Fruit fly (Drosophila melanogaster) whole organism, adult: ENCODE measurements around the gene okr.

ENCODE experiments used
- CG11617 ChIP-seq: fragments of 200-800 bp; sonication (Bioruptor generic); optimal IDR thresholded peaks from 2 replicates; lab custom pipeline; 2017; ENCODE audit warnings: mild to moderate bottlenecking, missing biosample characterization, missing genetic modification reagents, missing genetic modification characterization
- CG1620 ChIP-seq: fragments of 200-800 bp; sonication (Bioruptor generic); optimal IDR thresholded peaks from 2 replicates; lab custom pipeline; 2016; ENCODE audit warnings: missing biosample characterization, missing genetic modification characterization
- CG33017 ChIP-seq: fragments of 200-800 bp; sonication (Bioruptor generic); optimal IDR thresholded peaks from 2 replicates; lab custom pipeline; 2018; ENCODE audit warnings: missing biosample characterization, mild to moderate bottlenecking, missing genetic modification characterization, moderate library complexity
- CG5204 ChIP-seq: fragments of 200-800 bp; sonication (Bioruptor generic); optimal IDR thresholded peaks from 2 replicates; lab custom pipeline; 2016; ENCODE audit warnings: missing biosample characterization, missing genetic modification characterization
- CG7045 ChIP-seq: fragments of 200-800 bp; sonication (Bioruptor generic); optimal IDR thresholded peaks from 2 replicates; lab custom pipeline; 2017; ENCODE audit warnings: missing biosample characterization, mild to moderate bottlenecking, missing genetic modification characterization
- CG7101 ChIP-seq: fragments of 200-800 bp; sonication (Bioruptor generic); optimal IDR thresholded peaks from 2 replicates; lab custom pipeline; 2018; ENCODE audit warnings: missing biosample characterization, mild to moderate bottlenecking, missing genetic modification characterization, moderate library complexity
- Crg-1 ChIP-seq: fragments of 200-800 bp; sonication (Bioruptor generic); optimal IDR thresholded peaks from 2 replicates; lab custom pipeline; 2016; ENCODE audit warnings: missing biosample characterization, missing genetic modification characterization
- Hr96 ChIP-seq: fragments of 200-800 bp; sonication (Bioruptor generic); optimal IDR thresholded peaks from 2 replicates; lab custom pipeline; 2016; ENCODE audit warnings: missing biosample characterization, missing genetic modification characterization
- Mnt ChIP-seq: fragments of 200-800 bp; sonication (Bioruptor generic); optimal IDR thresholded peaks from 2 replicates; lab custom pipeline; 2016; ENCODE audit warnings: missing biosample characterization, mild to moderate bottlenecking, missing genetic modification characterization
- cic ChIP-seq: fragments of 200-800 bp; sonication (Bioruptor generic); optimal IDR thresholded peaks from 2 replicates; lab custom pipeline; 2017; ENCODE audit warnings: missing biosample characterization, mild to moderate bottlenecking, missing genetic modification characterization, moderate library complexity
- ovo ChIP-seq: fragments of 200-800 bp; sonication (Bioruptor generic); optimal IDR thresholded peaks from 2 replicates; lab custom pipeline; 2016; ENCODE audit warnings: missing biosample characterization, missing genetic modification characterization

DNA sequence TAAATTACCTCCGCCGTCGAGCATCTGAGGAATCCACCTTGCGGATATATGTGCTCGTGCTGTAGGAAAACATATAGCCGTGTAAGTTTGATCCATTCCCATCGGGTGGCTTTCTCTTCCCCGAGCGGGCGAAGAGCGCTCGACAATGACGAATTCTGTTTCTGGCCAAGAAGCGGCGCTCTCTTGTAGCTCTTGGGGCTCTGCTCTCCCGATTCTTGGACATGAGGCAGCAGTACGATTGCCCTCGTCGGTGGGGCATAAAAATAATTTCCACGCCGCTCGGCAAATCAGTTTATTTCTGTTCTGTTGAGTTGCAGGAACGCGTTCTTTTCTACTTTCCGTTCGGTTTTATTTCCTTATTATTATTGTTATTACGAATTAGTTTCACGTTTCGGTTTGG, 33.7 kb downstream of the okr start:
- TF ChIP-seq cic (GFP tag; lab: Kevin White, UChicago), result no peak
- no peak for TF ChIP-seq CG7045 (GFP tag; lab: Kevin White, UChicago)
- TF ChIP-seq CG1620 (GFP tag; lab: Kevin White, UChicago), result no peak
- TF ChIP-seq CG5204 (GFP tag; lab: Kevin White, UChicago), result no peak
- TF ChIP-seq Crg-1 (GFP tag; lab: Kevin White, UChicago), result no peak
- TF ChIP-seq CG11617 (GFP tag; lab: Kevin White, UChicago), result no peak
- TF ChIP-seq ovo, result no peak
- TF ChIP-seq CG33017 (tag; lab: Kevin White, UChicago), result no peak
- TF ChIP-seq Hr96, result no peak
- TF ChIP-seq Mnt (GFP tag; lab: Kevin White, UChicago), result no peak
- TF ChIP-seq CG7101, result no peak
